Worm (Caenorhabditis elegans): ENCODE results near the gene C18G1.8.

The C18G1.8 gene

ce11 chrV:4731154-4731961 lies 35.0 kb downstream of the C18G1.8 start, which contains the start of gene F39G3.3:
TSS of gene F39G3.3 (plus strand) at chrV:4731911.
- TF ChIP-seq tra-4 (tag; optimal IDR thresholded peaks at IDR 0.05) (peak; percentile 15), hmg-4 (GFP tag; optimal IDR thresholded peaks at IDR 0.05) (peak; percentile 85), tbx-11 (GFP tag; IDR thresholded peaks at IDR 0.05) (peak; percentile 87), ceh-13 (GFP tag; optimal IDR thresholded peaks at IDR 0.05) (peak; percentile 83), B0310.2 (tag; optimal IDR thresholded peaks at IDR 0.05) (peak; percentile 65), hmbx-1 (tag; optimal IDR thresholded peaks at IDR 0.05) (peak; percentile 63), ceh-36 (tag; optimal IDR thresholded peaks at IDR 0.05) (peak; percentile 81), sea-1 (GFP tag; conservative IDR thresholded peaks at IDR 0.05) (peak; percentile 74; the same call in 1 of the 2 replicates), tbx-37 (GFP tag; conservative IDR thresholded peaks at IDR 0.05) (peak; percentile 82), flt-1 (GFP tag; IDR thresholded peaks at IDR 0.05) (peak; percentile 74), hnd-1 (tag; optimal IDR thresholded peaks at IDR 0.05) (peak; percentile 75), ama-1 (optimal IDR thresholded peaks at IDR 0.05) (no peak), pes-1 (GFP tag; IDR thresholded peaks at IDR 0.05) (peak; percentile 90), F13C5.2 (tag; optimal IDR thresholded peaks at IDR 0.05) (peak; percentile 94), scrt-1 (GFP tag; IDR thresholded peaks at IDR 0.05) (peak; percentile 85), aly-1 (tag; optimal IDR thresholded peaks at IDR 0.05) (peak; percentile 65), ets-7 (tag; optimal IDR thresholded peaks at IDR 0.05) (peak; percentile 61)

- TF ChIP-seq F13C5.2 (tag; optimal IDR thresholded peaks at IDR 0.05) (no peak), tra-4 (tag; optimal IDR thresholded peaks at IDR 0.05) (no peak), ama-1 (optimal IDR thresholded peaks at IDR 0.05) (no peak), flt-1 (GFP tag; IDR thresholded peaks at IDR 0.05) (no peak), ceh-36 (tag; optimal IDR thresholded peaks at IDR 0.05) (no peak), hnd-1 (tag; optimal IDR thresholded peaks at IDR 0.05) (no peak), hmbx-1 (tag; optimal IDR thresholded peaks at IDR 0.05) (no peak), aly-1 (tag; optimal IDR thresholded peaks at IDR 0.05) (no peak), ceh-13 (GFP tag; optimal IDR thresholded peaks at IDR 0.05) (no peak), sea-1 (GFP tag; conservative IDR thresholded peaks at IDR 0.05) (no peak), hmg-4 (GFP tag; optimal IDR thresholded peaks at IDR 0.05) (no peak), scrt-1 (GFP tag; IDR thresholded peaks at IDR 0.05) (no peak), tbx-37 (GFP tag; conservative IDR thresholded peaks at IDR 0.05) (no peak), pes-1 (GFP tag; IDR thresholded peaks at IDR 0.05) (no peak), ets-7 (tag; optimal IDR thresholded peaks at IDR 0.05) (no peak), tbx-11 (GFP tag; IDR thresholded peaks at IDR 0.05) (no peak)
These were observed 36.3 kb downstream of the C18G1.8 start, which contains the start of gene tig-2 for ce11 chrV:4730075-4730474. TSS of gene tig-2 (minus strand) at chrV:4730161.

ce11 chrV:4724453-4724852 lies 41.9 kb downstream of the C18G1.8 start, which contains the start of gene F39G3.4:
TSS of gene F39G3.4 (plus strand) at chrV:4724753.
- TF ChIP-seq hnd-1 (tag; optimal IDR thresholded peaks at IDR 0.05) (no peak), aly-1 (tag; optimal IDR thresholded peaks at IDR 0.05) (no peak), ceh-36 (tag; optimal IDR thresholded peaks at IDR 0.05) (no peak), tbx-37 (GFP tag; conservative IDR thresholded peaks at IDR 0.05) (no peak), B0310.2 (tag; optimal IDR thresholded peaks at IDR 0.05) (no peak), scrt-1 (GFP tag; IDR thresholded peaks at IDR 0.05) (no peak), pes-1 (GFP tag; IDR thresholded peaks at IDR 0.05) (no peak), tbx-11 (GFP tag; IDR thresholded peaks at IDR 0.05) (no peak), ets-7 (tag; optimal IDR thresholded peaks at IDR 0.05) (no peak), hmg-4 (GFP tag; optimal IDR thresholded peaks at IDR 0.05) (no peak), F13C5.2 (tag; optimal IDR thresholded peaks at IDR 0.05) (no peak), tra-4 (tag; optimal IDR thresholded peaks at IDR 0.05) (no peak), hmbx-1 (tag; optimal IDR thresholded peaks at IDR 0.05) (no peak), ama-1 (optimal IDR thresholded peaks at IDR 0.05) (no peak), ceh-13 (GFP tag; optimal IDR thresholded peaks at IDR 0.05) (no peak), flt-1 (GFP tag; IDR thresholded peaks at IDR 0.05) (no peak), sea-1 (GFP tag; conservative IDR thresholded peaks at IDR 0.05) (no peak)

- TF ChIP-seq hnd-1 (tag; optimal IDR thresholded peaks at IDR 0.05) (no peak), ceh-36 (tag; optimal IDR thresholded peaks at IDR 0.05) (no peak), flt-1 (GFP tag; IDR thresholded peaks at IDR 0.05) (no peak), tbx-37 (GFP tag; conservative IDR thresholded peaks at IDR 0.05) (no peak), ceh-13 (GFP tag; optimal IDR thresholded peaks at IDR 0.05) (no peak), B0310.2 (tag; optimal IDR thresholded peaks at IDR 0.05) (no peak), tbx-11 (GFP tag; IDR thresholded peaks at IDR 0.05) (no peak), hmbx-1 (tag; optimal IDR thresholded peaks at IDR 0.05) (no peak), aly-1 (tag; optimal IDR thresholded peaks at IDR 0.05) (no peak), pes-1 (GFP tag; IDR thresholded peaks at IDR 0.05) (no peak), ets-7 (tag; optimal IDR thresholded peaks at IDR 0.05) (no peak), F13C5.2 (tag; optimal IDR thresholded peaks at IDR 0.05) (no peak), hmg-4 (GFP tag; optimal IDR thresholded peaks at IDR 0.05) (no peak)
These were observed 44.1 kb downstream of the C18G1.8 start, which contains the start of gene F39G3.5 for ce11 chrV:4722314-4722713. TSS of gene F39G3.5 (plus strand) at chrV:4722614.

- no peak for TF ChIP-seq hmg-4 (GFP tag; optimal IDR thresholded peaks at IDR 0.05)
- no peak for TF ChIP-seq B0310.2 (tag; optimal IDR thresholded peaks at IDR 0.05)
These were observed 45.4 kb downstream of the C18G1.8 start for ce11 chrV:4720884-4721464.

ce11 chrV:4719965-4720364 lies 46.4 kb downstream of the C18G1.8 start, which contains the start of gene prx-6:
TSS of gene prx-6 (minus strand) at chrV:4720093.
- TF ChIP-seq ceh-13 (GFP tag; optimal IDR thresholded peaks at IDR 0.05): no peak
- no peak for TF ChIP-seq ets-7 (tag; optimal IDR thresholded peaks at IDR 0.05)
- no peak for TF ChIP-seq F13C5.2 (tag; optimal IDR thresholded peaks at IDR 0.05)
- TF ChIP-seq pes-1 (GFP tag; IDR thresholded peaks at IDR 0.05): no peak
- no peak for TF ChIP-seq B0310.2 (tag; optimal IDR thresholded peaks at IDR 0.05)
- no peak for TF ChIP-seq flt-1 (GFP tag; IDR thresholded peaks at IDR 0.05)
- no peak for TF ChIP-seq hnd-1 (tag; optimal IDR thresholded peaks at IDR 0.05)
- no peak for TF ChIP-seq ceh-36 (tag; optimal IDR thresholded peaks at IDR 0.05)
- TF ChIP-seq hmbx-1 (tag; optimal IDR thresholded peaks at IDR 0.05): no peak
- no peak for TF ChIP-seq scrt-1 (GFP tag; IDR thresholded peaks at IDR 0.05)
- no peak for TF ChIP-seq ama-1 (optimal IDR thresholded peaks at IDR 0.05)
- TF ChIP-seq tbx-37 (GFP tag; conservative IDR thresholded peaks at IDR 0.05): no peak
